Fruit fly (Drosophila melanogaster): ENCODE data around the gene Kah.

The Kah gene

DNA sequence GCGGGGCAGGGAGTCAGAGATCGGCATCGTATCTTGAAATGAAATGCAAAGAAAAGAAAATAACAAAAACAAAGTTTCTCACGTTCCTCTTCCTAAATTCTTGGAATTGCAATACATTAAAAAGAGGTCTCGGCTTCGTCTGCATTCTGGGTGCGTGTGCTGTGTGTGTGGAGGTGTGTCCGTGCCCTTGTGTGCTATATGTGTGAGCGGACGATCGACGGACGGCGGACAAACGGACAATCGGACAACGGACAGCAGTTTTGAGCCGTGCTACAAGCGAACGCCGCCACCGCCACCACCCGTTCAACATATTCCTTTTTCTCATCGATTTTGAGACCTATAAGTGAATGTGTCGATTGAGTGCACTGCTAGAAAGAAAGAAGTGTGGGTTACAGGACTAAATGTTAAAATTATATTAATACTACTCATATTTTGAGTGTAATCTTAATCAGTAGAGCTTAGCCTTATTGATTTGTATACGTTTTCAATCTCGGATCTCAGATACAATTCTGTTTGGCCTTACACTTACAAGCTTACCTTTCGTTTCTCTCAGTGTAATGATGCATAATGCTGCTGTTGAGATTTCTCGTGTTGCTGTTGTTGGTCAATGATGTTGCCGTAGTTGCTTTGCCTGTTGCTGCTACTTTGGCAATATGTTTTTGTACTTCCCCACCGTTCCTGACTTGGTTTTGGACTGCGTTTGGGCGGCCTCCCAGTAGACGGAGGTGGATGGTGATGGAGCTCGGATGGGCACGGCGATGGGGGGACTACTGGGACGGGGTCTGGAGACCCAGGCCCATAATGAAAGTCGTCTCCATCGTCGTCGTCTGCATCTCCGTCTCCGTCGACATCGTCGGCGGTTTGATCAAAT is 32.3 kb upstream of the Kah start:
- TF ChIP-seq Mio (GFP tag; optimal IDR thresholded peaks at IDR 0.05), result no peak
- TF ChIP-seq Hnf4 (GFP tag; optimal IDR thresholded peaks at IDR 0.05), result peak; percentile 93
- TF ChIP-seq dsf (GFP tag; optimal IDR thresholded peaks at IDR 0.05; ENCODE audit: borderline replicate concordance), result peak; percentile 82
- no peak for TF ChIP-seq jim (GFP tag; optimal IDR thresholded peaks at IDR 0.05)
- no peak for TF ChIP-seq N (GFP tag; optimal IDR thresholded peaks at IDR 0.05)
- TF ChIP-seq psq (GFP tag; optimal IDR thresholded peaks at IDR 0.05), result peak; percentile 95
- peak; percentile 97 for TF ChIP-seq HLH106 (tag; optimal IDR thresholded peaks at IDR 0.05)
- peak; percentile 96 for TF ChIP-seq brk (GFP tag; optimal IDR thresholded peaks at IDR 0.05)
- peak; percentile 61 for TF ChIP-seq Dfd (GFP tag; optimal IDR thresholded peaks at IDR 0.05)
- no peak for TF ChIP-seq pan (optimal IDR thresholded peaks at IDR 0.05)
- TF ChIP-seq fru (GFP tag; optimal IDR thresholded peaks at IDR 0.05), result peak; percentile 97
- TF ChIP-seq usp (GFP tag; optimal IDR thresholded peaks at IDR 0.05), result no peak
- TF ChIP-seq h (GFP tag; optimal IDR thresholded peaks at IDR 0.05), result peak; percentile 97
- peak; percentile 95 for TF ChIP-seq woc (GFP tag; optimal IDR thresholded peaks at IDR 0.05)
- peak; percentile 97 for TF ChIP-seq Sp1 (GFP tag; optimal IDR thresholded peaks at IDR 0.05)
- peak; percentile 96 for TF ChIP-seq ey (GFP tag; optimal IDR thresholded peaks at IDR 0.05)
- peak; percentile 45 for TF ChIP-seq Dif (GFP tag; optimal IDR thresholded peaks at IDR 0.05; ENCODE audit: partially characterized antibody)
- peak; percentile 93 for TF ChIP-seq Rel (GFP tag; optimal IDR thresholded peaks at IDR 0.05)
- TF ChIP-seq Rel (tag; optimal IDR thresholded peaks at IDR 0.05), result peak; percentile 93
- TF ChIP-seq Hr78 (GFP tag; optimal IDR thresholded peaks at IDR 0.05), result no peak
- TF ChIP-seq rgr (GFP tag; optimal IDR thresholded peaks at IDR 0.05), result peak; percentile 95
- no peak for TF ChIP-seq Myc (optimal IDR thresholded peaks at IDR 0.05)
- TF ChIP-seq sage (GFP tag; optimal IDR thresholded peaks at IDR 0.05), result peak; percentile 92
- peak; percentile 70 for TF ChIP-seq sv (GFP tag; optimal IDR thresholded peaks at IDR 0.05)
- peak; percentile 96 for TF ChIP-seq br (GFP tag; optimal IDR thresholded peaks at IDR 0.05)
- TF ChIP-seq tai (GFP tag; optimal IDR thresholded peaks at IDR 0.05), result peak; percentile 90
- no peak for TF ChIP-seq dl (GFP tag; optimal IDR thresholded peaks at IDR 0.05; ENCODE audit: insufficient read depth in 1 of 2, partially characterized antibody in 2 of 2)
- peak; percentile 90 for TF ChIP-seq dmrt93B (GFP tag; optimal IDR thresholded peaks at IDR 0.05)
- peak; percentile 46 to 96 for TF ChIP-seq foxo (GFP tag; optimal IDR thresholded peaks at IDR 0.05)
- no peak for TF ChIP-seq lola (GFP tag; optimal IDR thresholded peaks at IDR 0.05)
- TF ChIP-seq OdsH (GFP tag; optimal IDR thresholded peaks at IDR 0.05), result peak; percentile 96
- peak; percentile 31 for TF ChIP-seq GATAd (GFP tag; optimal IDR thresholded peaks at IDR 0.05)
- TF ChIP-seq Vsx2 (GFP tag; optimal IDR thresholded peaks at IDR 0.05; ENCODE audit: partially characterized antibody), result no peak
- TF ChIP-seq CG9705 (GFP tag; optimal IDR thresholded peaks at IDR 0.05), result peak; percentile 93
- TF ChIP-seq Abd-B (GFP tag; optimal IDR thresholded peaks at IDR 0.05), result no peak
- peak; percentile 84 for TF ChIP-seq CG32264 (GFP tag; optimal IDR thresholded peaks at IDR 0.05)
- TF ChIP-seq CrebA (GFP tag; optimal IDR thresholded peaks at IDR 0.05; ENCODE audit: borderline replicate concordance), result peak; percentile 90
- peak; percentile 13 for TF ChIP-seq Hr83 (GFP tag; optimal IDR thresholded peaks at IDR 0.05; ENCODE audit: poor library complexity, severe bottlenecking)
- peak; percentile 92 for TF ChIP-seq Jra (GFP tag; optimal IDR thresholded peaks at IDR 0.05)

dm6 chr3L:619427-620308 is 30.6 kb upstream of the Kah start:
- peak; percentile 86 for TF ChIP-seq rgr (GFP tag; optimal IDR thresholded peaks at IDR 0.05)
- peak; percentile 62 for TF ChIP-seq sage (GFP tag; optimal IDR thresholded peaks at IDR 0.05)
- no peak for TF ChIP-seq jim (GFP tag; optimal IDR thresholded peaks at IDR 0.05)
- peak; percentile 77 for TF ChIP-seq psq (GFP tag; optimal IDR thresholded peaks at IDR 0.05)
- TF ChIP-seq h (GFP tag; optimal IDR thresholded peaks at IDR 0.05), result peak; percentile 92
- no peak for TF ChIP-seq Rel (GFP tag; optimal IDR thresholded peaks at IDR 0.05)
- TF ChIP-seq Rel (tag; optimal IDR thresholded peaks at IDR 0.05), result no peak
- no peak for TF ChIP-seq Dif (GFP tag; optimal IDR thresholded peaks at IDR 0.05; ENCODE audit: partially characterized antibody)
- peak in 1 of 2 experiments; percentile 87 for TF ChIP-seq foxo (GFP tag; optimal IDR thresholded peaks at IDR 0.05)
- no peak for TF ChIP-seq CG9705 (GFP tag; optimal IDR thresholded peaks at IDR 0.05)
- peak; percentile 3 for TF ChIP-seq dsf (GFP tag; optimal IDR thresholded peaks at IDR 0.05; ENCODE audit: borderline replicate concordance)
- no peak for TF ChIP-seq usp (GFP tag; optimal IDR thresholded peaks at IDR 0.05)
- peak; percentile 91 for TF ChIP-seq ey (GFP tag; optimal IDR thresholded peaks at IDR 0.05)
- no peak for TF ChIP-seq dl (GFP tag; optimal IDR thresholded peaks at IDR 0.05; ENCODE audit: insufficient read depth in 1 of 2, partially characterized antibody in 2 of 2)
- TF ChIP-seq GATAd (GFP tag; optimal IDR thresholded peaks at IDR 0.05), result no peak
- TF ChIP-seq tai (GFP tag; optimal IDR thresholded peaks at IDR 0.05), result peak; percentile 58
- peak; percentile 64 for TF ChIP-seq HLH106 (tag; optimal IDR thresholded peaks at IDR 0.05)
- TF ChIP-seq Hnf4 (GFP tag; optimal IDR thresholded peaks at IDR 0.05), result peak; percentile 73
- TF ChIP-seq Hr83 (GFP tag; optimal IDR thresholded peaks at IDR 0.05; ENCODE audit: poor library complexity, severe bottlenecking), result no peak
- no peak for TF ChIP-seq sv (GFP tag; optimal IDR thresholded peaks at IDR 0.05)
- TF ChIP-seq Hr78 (GFP tag; optimal IDR thresholded peaks at IDR 0.05), result no peak
- TF ChIP-seq Vsx2 (GFP tag; optimal IDR thresholded peaks at IDR 0.05; ENCODE audit: partially characterized antibody), result peak; percentile 55
- peak; percentile 86 for TF ChIP-seq br (GFP tag; optimal IDR thresholded peaks at IDR 0.05)
- TF ChIP-seq Dfd (GFP tag; optimal IDR thresholded peaks at IDR 0.05), result no peak
- TF ChIP-seq woc (GFP tag; optimal IDR thresholded peaks at IDR 0.05), result peak; percentile 85
- TF ChIP-seq brk (GFP tag; optimal IDR thresholded peaks at IDR 0.05), result peak; percentile 53
- no peak for TF ChIP-seq Mio (GFP tag; optimal IDR thresholded peaks at IDR 0.05)
- TF ChIP-seq dmrt93B (GFP tag; optimal IDR thresholded peaks at IDR 0.05), result peak; percentile 77
- no peak for TF ChIP-seq lola (GFP tag; optimal IDR thresholded peaks at IDR 0.05)
- TF ChIP-seq fru (GFP tag; optimal IDR thresholded peaks at IDR 0.05), result peak; percentile 83
- TF ChIP-seq Sp1 (GFP tag; optimal IDR thresholded peaks at IDR 0.05), result peak; percentile 78
- peak; percentile 1 for TF ChIP-seq Jra (GFP tag; optimal IDR thresholded peaks at IDR 0.05)
- TF ChIP-seq CrebA (GFP tag; optimal IDR thresholded peaks at IDR 0.05; ENCODE audit: borderline replicate concordance), result peak; percentile 30
- no peak for TF ChIP-seq Myc (optimal IDR thresholded peaks at IDR 0.05)
